Worm (Caenorhabditis elegans) whole organism, young adult: Measurements from ENCODE around the gene srt-41.

Experiments used
- B0019.2 ChIP-seq: fragments of 200-800 bp; sonication (Bioruptor generic); conservative IDR thresholded peaks from 2 replicates; pipeline ENCODE4 v1.3.6; 2022; ENCODE audit warnings: missing genetic modification reagents, missing genetic modification characterization, missing compliant biosample characterization
- F10E7.11 ChIP-seq: sonication (generic microtip); optimal IDR thresholded peaks from 2 replicates; lab custom pipeline; 2017; ENCODE audit warnings: mild to moderate bottlenecking, missing genetic modification characterization, moderate library complexity, missing compliant biosample characterization
- Y95B8A.8 ChIP-seq: fragments of 200-800 bp; sonication (Bioruptor generic); IDR thresholded peaks from 2 replicates; pipeline ENCODE4 v1.3.6; 2022; ENCODE audit warnings: missing genetic modification reagents, missing genetic modification characterization, missing compliant biosample characterization
- aptf-2 ChIP-seq: fragments of 200-800 bp; sonication (Bioruptor generic); conservative IDR thresholded peaks from 2 replicates; pipeline ENCODE4 v1.3.6; 2022; ENCODE audit warnings: missing genetic modification reagents, missing genetic modification characterization, missing compliant biosample characterization
- attf-5 ChIP-seq: fragments of 200-800 bp; sonication (Bioruptor generic); optimal IDR thresholded peaks from 2 replicates; lab custom pipeline; 2018; ENCODE audit warnings: mild to moderate bottlenecking, missing genetic modification characterization, missing compliant biosample characterization
- bed-2 ChIP-seq: fragments of 200-800 bp; sonication (Bioruptor generic); IDR thresholded peaks from 2 replicates; pipeline ENCODE4 v1.3.6; 2022; ENCODE audit warnings: missing genetic modification reagents, missing genetic modification characterization, missing compliant biosample characterization
- cebp-2 ChIP-seq: fragments of 200-800 bp; sonication (Bioruptor generic); IDR thresholded peaks from 2 replicates; pipeline ENCODE4 v1.3.6; 2022; ENCODE audit warnings: missing genetic modification characterization, missing compliant biosample characterization
- ceh-100 ChIP-seq: fragments of 200-800 bp; sonication (Bioruptor generic); IDR thresholded peaks from 2 replicates; pipeline ENCODE4 v1.3.6; 2022; ENCODE audit warnings: missing genetic modification reagents, missing genetic modification characterization, missing compliant biosample characterization
- ceh-40 ChIP-seq: fragments of 200-800 bp; sonication (Bioruptor generic); IDR thresholded peaks from 2 replicates; pipeline ENCODE4 v1.3.6; 2022; ENCODE audit warnings: missing genetic modification characterization, missing compliant biosample characterization
- ceh-91 ChIP-seq: fragments of 200-800 bp; sonication (Bioruptor generic); IDR thresholded peaks from 2 replicates; pipeline ENCODE4 v1.3.6; 2022; ENCODE audit warnings: missing genetic modification reagents, missing genetic modification characterization, missing compliant biosample characterization
- chd-7 ChIP-seq: sonication (generic microtip); optimal IDR thresholded peaks from 2 replicates; lab custom pipeline; 2016; ENCODE audit warnings: mild to moderate bottlenecking, missing genetic modification characterization, moderate library complexity, missing compliant biosample characterization
- die-1 ChIP-seq: sonication (generic microtip); optimal IDR thresholded peaks from 2 replicates; lab custom pipeline; 2016; ENCODE audit warnings: missing genotype, mild to moderate bottlenecking, missing genetic modification characterization, missing compliant biosample characterization
- egrh-3 ChIP-seq: fragments of 200-800 bp; sonication (Bioruptor generic); IDR thresholded peaks from 2 replicates; pipeline ENCODE4 v1.3.6; 2022; ENCODE audit warnings: missing genetic modification reagents, missing genetic modification characterization, missing compliant biosample characterization
- gei-17 ChIP-seq: fragments of 200-800 bp; sonication (Bioruptor generic); optimal IDR thresholded peaks from 2 replicates; lab custom pipeline; 2018; ENCODE audit warnings: mild to moderate bottlenecking, missing genetic modification characterization, missing compliant biosample characterization
- hlh-12 ChIP-seq: sonication (generic microtip); optimal IDR thresholded peaks from 2 replicates; lab custom pipeline; 2016; ENCODE audit warnings: missing genetic modification characterization, missing compliant biosample characterization
- lin-35 ChIP-seq, 3 experiments: fragments of 150-350 bp in 2 of 3; sonication (generic microtip) in 1 of 3; optimal IDR thresholded peaks; 2 replicates each; lab custom pipeline; 2014 to 2018; ENCODE audit warnings: missing biosample characterization in 3 of 3, missing genetic modification characterization in 3 of 3, missing genetic modification reagents in 3 of 3
- lin-40 ChIP-seq: sonication (generic microtip); optimal IDR thresholded peaks from 2 replicates; lab custom pipeline; 2016; ENCODE audit warnings: missing genetic modification characterization, mild to moderate bottlenecking, missing compliant biosample characterization, missing genotype, missing genetic modification reagents
- madf-3 ChIP-seq: fragments of 200-800 bp; sonication (Bioruptor generic); IDR thresholded peaks from 2 replicates; pipeline ENCODE4 v1.3.6; 2022; ENCODE audit warnings: missing genetic modification reagents, missing genetic modification characterization, missing compliant biosample characterization
- mcd-1 ChIP-seq: fragments of 200-800 bp; sonication (Bioruptor generic); IDR thresholded peaks from 2 replicates; pipeline ENCODE4 v1.3.6; 2022; ENCODE audit warnings: missing genetic modification reagents, missing genetic modification characterization, missing compliant biosample characterization
- mel-28 ChIP-seq: sonication (generic microtip); optimal IDR thresholded peaks from 2 replicates; lab custom pipeline; 2016; ENCODE audit warnings: borderline replicate concordance, mild to moderate bottlenecking, missing genetic modification characterization, missing compliant biosample characterization
- mes-4 ChIP-seq: sonication (generic microtip); optimal IDR thresholded peaks from 2 replicates; lab custom pipeline; 2016; ENCODE audit warnings: missing genotype, missing genetic modification characterization, missing compliant biosample characterization
- nfyb-1 ChIP-seq: fragments of 200-800 bp; sonication (Bioruptor generic); IDR thresholded peaks from 2 replicates; pipeline ENCODE4 v1.3.6; 2022; ENCODE audit warnings: missing genetic modification reagents, missing genetic modification characterization, missing compliant biosample characterization
- nhr-120 ChIP-seq: fragments of 200-800 bp; sonication (Bioruptor generic); IDR thresholded peaks from 2 replicates; pipeline ENCODE4 v1.3.6; 2022; ENCODE audit warnings: missing genetic modification characterization, missing compliant biosample characterization
- nhr-179 ChIP-seq: sonication (generic microtip); optimal IDR thresholded peaks from 2 replicates; lab custom pipeline; 2016; ENCODE audit warnings: mild to moderate bottlenecking, missing genetic modification characterization, missing compliant biosample characterization
- nhr-80 ChIP-seq: sonication (generic microtip); optimal IDR thresholded peaks from 2 replicates; lab custom pipeline; 2016; ENCODE audit warnings: missing genetic modification characterization, missing compliant biosample characterization
- nhr-90 ChIP-seq: sonication (generic microtip); optimal IDR thresholded peaks from 2 replicates; lab custom pipeline; 2016; ENCODE audit warnings: missing genotype, mild to moderate bottlenecking, missing genetic modification characterization, missing compliant biosample characterization
- pbrm-1 ChIP-seq: fragments of 200-800 bp; sonication (Bioruptor generic); IDR thresholded peaks from 2 replicates; pipeline ENCODE4 v1.3.6; 2022; ENCODE audit warnings: missing genetic modification reagents, missing genetic modification characterization, missing compliant biosample characterization
- rec-8 ChIP-seq, 2 experiments: sonication (generic microtip); optimal IDR thresholded peaks; 2 replicates each; lab custom pipeline; 2016; ENCODE audit warnings: mild to moderate bottlenecking in 2 of 2, missing genetic modification characterization in 2 of 2, missing genetic modification reagents in 2 of 2, missing genotype in 2 of 2, missing biosample characterization in 1 of 2, missing compliant biosample characterization in 1 of 2, moderate library complexity in 1 of 2
- repo-1 ChIP-seq: sonication (generic microtip); optimal IDR thresholded peaks from 2 replicates; lab custom pipeline; 2017; ENCODE audit warnings: mild to moderate bottlenecking, missing genetic modification characterization, missing compliant biosample characterization
- snpc-1.1 ChIP-seq: sonication (generic microtip); optimal IDR thresholded peaks from 2 replicates; lab custom pipeline; 2017; ENCODE audit warnings: missing genetic modification characterization, mild to moderate bottlenecking, missing compliant biosample characterization, antibody characterized with exemption, moderate library complexity, missing genotype, missing genetic modification reagents; ENCODE audit not compliant: insufficient read depth
- snpc-1.3 ChIP-seq: sonication (generic microtip); optimal IDR thresholded peaks from 2 replicates; lab custom pipeline; 2017; ENCODE audit warnings: missing genetic modification characterization, mild to moderate bottlenecking, missing compliant biosample characterization, antibody characterized with exemption, moderate library complexity, missing genotype, missing genetic modification reagents; ENCODE audit not compliant: insufficient read depth
- snpc-3.4 ChIP-seq: sonication (generic microtip); optimal IDR thresholded peaks from 2 replicates; lab custom pipeline; 2017; ENCODE audit warnings: missing genetic modification characterization, mild to moderate bottlenecking, missing compliant biosample characterization, antibody characterized with exemption, moderate library complexity, missing genotype, missing genetic modification reagents
- somi-1 ChIP-seq: fragments of 200-800 bp; sonication (Bioruptor generic); optimal IDR thresholded peaks from 2 replicates; lab custom pipeline; 2018; ENCODE audit warnings: mild to moderate bottlenecking, missing genetic modification characterization, missing compliant biosample characterization
- tbx-9 ChIP-seq: sonication (generic microtip); optimal IDR thresholded peaks from 2 replicates; lab custom pipeline; 2016; ENCODE audit warnings: borderline replicate concordance, missing genetic modification characterization, inconsistent platforms, missing compliant biosample characterization
- unc-62 ChIP-seq: fragments of 150-350 bp; optimal IDR thresholded peaks from 2 replicates; lab custom pipeline; 2014; ENCODE audit warnings: missing biosample characterization, missing genetic modification reagents, missing genetic modification characterization
- xnd-1 ChIP-seq: sonication (generic microtip); optimal IDR thresholded peaks from 2 replicates; lab custom pipeline; 2016; ENCODE audit warnings: missing genotype, missing genetic modification reagents, missing genetic modification characterization, missing compliant biosample characterization
- zfh-2 ChIP-seq: fragments of 200-800 bp; sonication (Bioruptor generic); conservative IDR thresholded peaks from 2 replicates; pipeline ENCODE4 v1.3.6; 2022; ENCODE audit warnings: missing genetic modification reagents, missing genetic modification characterization, missing compliant biosample characterization

srt-41 gene

ce11 chrV:1803043-1803442 lies at the start of gene srt-41:
Gene srt-41, minus strand, starts transcription at chrV:1803143.
- TF ChIP-seq ceh-100 (GFP tag; lab: Robert Waterston, UW) = no peak
- TF ChIP-seq nhr-179 (tag; lab: Kevin White, UChicago) = no peak
- TF ChIP-seq snpc-1.3 = no peak
- no peak for TF ChIP-seq snpc-3.4
- TF ChIP-seq cebp-2 (GFP tag; lab: Robert Waterston, UW) = no peak
- TF ChIP-seq Y95B8A.8 (GFP tag; lab: Robert Waterston, UW) = no peak
- no peak for TF ChIP-seq nfyb-1 (GFP tag; lab: Robert Waterston, UW)
- no peak for TF ChIP-seq pbrm-1 (GFP tag; lab: Robert Waterston, UW)
- TF ChIP-seq snpc-1.1 (tag; lab: Kevin White, UChicago) = no peak
- TF ChIP-seq mel-28 (tag; lab: Kevin White, UChicago) = no peak
- no peak for TF ChIP-seq mes-4 (tag; lab: Kevin White, UChicago)
- TF ChIP-seq chd-7 (tag; lab: Kevin White, UChicago) = no peak
- no peak for TF ChIP-seq attf-5 (GFP tag; lab: Kevin White, UChicago)
- TF ChIP-seq tbx-9 (tag; lab: Kevin White, UChicago) = no peak
- no peak for TF ChIP-seq aptf-2
- TF ChIP-seq die-1 (tag; lab: Kevin White, UChicago) = no peak
- TF ChIP-seq, all 124 proteins: peak for 0

- TF ChIP-seq cebp-2 (GFP tag; lab: Robert Waterston, UW) = 0 out of 2 replicates have a peak, but pooled peaks have one; percentile 46
- TF ChIP-seq zfh-2 (GFP tag; lab: Robert Waterston, UW) = peak; percentile 94
- 0 out of 2 replicates have a peak, but pooled peaks have one; percentile 31 for TF ChIP-seq bed-2 (GFP tag; lab: Robert Waterston, UW)
- TF ChIP-seq egrh-3 (GFP tag; lab: Robert Waterston, UW) = peak; percentile 99
Observed at ce11 chrV:1849992-1850391, 47.0 kb upstream of the srt-41 start.

- TF ChIP-seq F10E7.11 (tag; lab: Kevin White, UChicago) = no peak
- no peak for TF ChIP-seq nhr-120 (GFP tag; lab: Robert Waterston, UW)
- TF ChIP-seq lin-35 (GFP tag; optimal IDR thresholded peaks at IDR 0.05; lab: Kevin White, UChicago) = no peak
- TF ChIP-seq unc-62 (GFP tag; lab: Kevin White, UChicago) = no peak
- no peak for TF ChIP-seq hlh-12 (tag; lab: Kevin White, UChicago)
- TF ChIP-seq rec-8 (tag; optimal IDR thresholded peaks at IDR 0.05; lab: Kevin White, UChicago) = no peak
- TF ChIP-seq mes-4 (tag; lab: Kevin White, UChicago) = no peak
- TF ChIP-seq somi-1 (GFP tag; lab: Kevin White, UChicago) = no peak
Observed at ce11 chrV:1848590-1848989, 45.6 kb upstream of the srt-41 start.

ce11 chrV:1845977-1846376 lies 43.0 kb upstream of the srt-41 start, which contains the start of gene T10B5.7:
Gene T10B5.7, plus strand, starts transcription at chrV:1846201.
- TF ChIP-seq madf-3 = no peak
- no peak for TF ChIP-seq xnd-1
- peak; percentile 46 for TF ChIP-seq nhr-80 (tag; lab: Kevin White, UChicago)
- no peak for TF ChIP-seq mes-4 (tag; lab: Kevin White, UChicago)
- no peak for TF ChIP-seq ceh-91 (GFP tag; lab: Robert Waterston, UW)
- TF ChIP-seq lin-40 (tag; lab: Kevin White, UChicago) = no peak

ce11 chrV:1841744-1842143 lies 38.8 kb upstream of the srt-41 start, which contains the start of gene T10B5.8:
Gene T10B5.8, plus strand, starts transcription at chrV:1842044.
- TF ChIP-seq ceh-40 (GFP tag; lab: Robert Waterston, UW) = no peak
- TF ChIP-seq B0019.2 (GFP tag; lab: Robert Waterston, UW) = no peak
- TF ChIP-seq gei-17 (GFP tag; lab: Kevin White, UChicago) = no peak
- no peak for TF ChIP-seq repo-1 (tag; lab: Kevin White, UChicago)
- TF ChIP-seq snpc-1.3 = no peak
- TF ChIP-seq mcd-1 (GFP tag; lab: Robert Waterston, UW) = no peak
- TF ChIP-seq nhr-90 (tag; lab: Kevin White, UChicago) = no peak
- TF ChIP-seq tbx-9 (tag; lab: Kevin White, UChicago) = no peak
